Worm (Caenorhabditis elegans): ENCODE data around the gene srsx-31.

ce11 chrV:11247846-11248245 is 7.0 kb downstream of the srsx-31 start, which contains the start of gene mam-4:
- TF ChIP-seq ztf-23 (GFP tag; IDR thresholded peaks at IDR 0.05) (no peak), ref-1 (GFP tag; conservative IDR thresholded peaks at IDR 0.05) (no peak), flt-1 (GFP tag; IDR thresholded peaks at IDR 0.05) (no peak), cog-1 (tag; optimal IDR thresholded peaks at IDR 0.05) (no peak), med-1 (GFP tag; optimal IDR thresholded peaks at IDR 0.05; ENCODE audit: insufficient read depth) (no peak), klf-2 (GFP tag; conservative IDR thresholded peaks at IDR 0.05) (no peak), ztf-29 (GFP tag; IDR thresholded peaks at IDR 0.05) (no peak)

Data from whole organism, midembryonic.